Worm (Caenorhabditis elegans) whole organism, L4 larva: ENCODE measurements around the gene cpr-1.
A peak's percentile ranks its signal among the peaks of the same experiment; 100 is the strongest.

Source experiments
- F26F4.8 ChIP-seq: fragments of 200-800 bp; sonication (Bioruptor generic); conservative IDR thresholded peaks from 2 replicates; pipeline ENCODE4 v1.3.6; 2022; ENCODE audit warnings: missing genetic modification characterization, missing compliant biosample characterization
- F37D6.2 ChIP-seq: sonication (generic microtip); optimal IDR thresholded peaks from 2 replicates; lab custom pipeline; 2016; ENCODE audit warnings: mild to moderate bottlenecking, missing genetic modification characterization, missing compliant biosample characterization
- R02D3.7 ChIP-seq: fragments of 150-350 bp; sonication (generic microtip); optimal IDR thresholded peaks from 3 replicates; lab custom pipeline; 2014; ENCODE audit warnings: missing biosample characterization, missing genetic modification characterization
- T20F7.1 ChIP-seq: fragments of 200-800 bp; sonication (Bioruptor generic); optimal IDR thresholded peaks from 2 replicates; lab custom pipeline; 2018; ENCODE audit warnings: mild to moderate bottlenecking, missing genetic modification characterization, missing compliant biosample characterization
- T26A8.4 ChIP-seq: fragments of 200-800 bp; sonication (Bioruptor generic); IDR thresholded peaks from 2 replicates; pipeline ENCODE4 v1.3.6; 2022; ENCODE audit warnings: missing genetic modification characterization, missing compliant biosample characterization
- Y105C5A.15 ChIP-seq: fragments of 200-800 bp; sonication (Bioruptor generic); IDR thresholded peaks from 2 replicates; pipeline ENCODE4 v1.3.6; 2022; ENCODE audit warnings: missing genetic modification characterization, missing compliant biosample characterization
- Y75B8A.6 ChIP-seq: fragments of 200-800 bp; sonication (Bioruptor generic); IDR thresholded peaks from 2 replicates; pipeline ENCODE4 v1.3.6; 2022; ENCODE audit warnings: missing genetic modification reagents, missing genetic modification characterization, missing compliant biosample characterization
- aha-1 ChIP-seq: fragments of 150-350 bp; peaks from one replicate; lab custom pipeline; 2014; ENCODE audit warnings: missing biosample characterization, missing genetic modification characterization
- aly-2 ChIP-seq: sonication (generic microtip); optimal IDR thresholded peaks from 2 replicates; lab custom pipeline; 2018; ENCODE audit warnings: missing biosample characterization, missing genetic modification characterization
- arid-1 ChIP-seq: fragments of 200-800 bp; sonication (Bioruptor generic); conservative IDR thresholded peaks from 2 replicates; pipeline ENCODE4 v1.3.6; 2022; ENCODE audit warnings: missing genetic modification reagents, missing genetic modification characterization, missing compliant biosample characterization
- attf-4 ChIP-seq: sonication (generic microtip); optimal IDR thresholded peaks from 3 replicates; lab custom pipeline; 2017; ENCODE audit warnings: missing biosample characterization, missing genetic modification characterization
- ceh-20 ChIP-seq: fragments of 200-800 bp; sonication (Bioruptor generic); IDR thresholded peaks from 2 replicates; pipeline ENCODE4 v1.3.6; 2022; ENCODE audit warnings: missing genetic modification reagents, missing genetic modification characterization, missing compliant biosample characterization
- ceh-44 ChIP-seq: fragments of 200-800 bp; sonication (Bioruptor generic); IDR thresholded peaks from 2 replicates; pipeline ENCODE4 v1.3.6; 2022; ENCODE audit warnings: missing genetic modification reagents, missing genetic modification characterization, missing compliant biosample characterization
- ceh-62 ChIP-seq: sonication (generic microtip); optimal IDR thresholded peaks from 2 replicates; lab custom pipeline; 2017; ENCODE audit warnings: missing biosample characterization, missing genetic modification characterization
- ceh-82 ChIP-seq: sonication (generic microtip); optimal IDR thresholded peaks from 2 replicates; lab custom pipeline; 2017; ENCODE audit warnings: missing biosample characterization, missing genetic modification characterization
- ces-1 ChIP-seq: fragments of 150-350 bp; sonication (generic microtip); optimal IDR thresholded peaks from 4 replicates; lab custom pipeline; 2014; ENCODE audit warnings: missing biosample characterization, missing genetic modification reagents, missing genetic modification characterization
- ctbp-1 ChIP-seq: fragments of 200-800 bp; sonication (Bioruptor generic); IDR thresholded peaks from 2 replicates; pipeline ENCODE4 v1.3.6; 2022; ENCODE audit warnings: missing genetic modification reagents, missing genetic modification characterization, missing compliant biosample characterization
- daf-19 ChIP-seq: fragments of 200-800 bp; sonication (Bioruptor generic); conservative IDR thresholded peaks from 2 replicates; pipeline ENCODE4 v1.3.6; 2022; ENCODE audit warnings: missing genetic modification characterization, missing compliant biosample characterization
- dmd-9 ChIP-seq: fragments of 200-800 bp; sonication (Bioruptor generic); IDR thresholded peaks from 2 replicates; pipeline ENCODE4 v1.3.6; 2022; ENCODE audit warnings: missing genetic modification reagents, missing genetic modification characterization, missing compliant biosample characterization
- dpl-1 ChIP-seq: fragments of 150-350 bp; optimal IDR thresholded peaks from 2 replicates; lab custom pipeline; 2014; ENCODE audit warnings: missing biosample characterization, missing genetic modification reagents, missing genetic modification characterization
- dve-1 ChIP-seq: sonication (generic microtip); optimal IDR thresholded peaks from 2 replicates; lab custom pipeline; 2017; ENCODE audit warnings: antibody characterized with exemption, mild to moderate bottlenecking, missing genetic modification characterization, missing compliant biosample characterization; ENCODE audit not compliant: insufficient read depth
- egl-27 ChIP-seq: sonication (generic microtip); optimal IDR thresholded peaks from 3 replicates; lab custom pipeline; 2017; ENCODE audit warnings: missing biosample characterization, missing genetic modification reagents, missing genetic modification characterization
- egl-43 ChIP-seq: fragments of 200-800 bp; sonication (Bioruptor generic); IDR thresholded peaks from 2 replicates; pipeline ENCODE4 v1.3.6; 2022; ENCODE audit warnings: missing genetic modification reagents, missing genetic modification characterization, missing compliant biosample characterization
- gei-8 ChIP-seq: fragments of 200-800 bp; sonication (Bioruptor generic); optimal IDR thresholded peaks from 2 replicates; lab custom pipeline; 2018; ENCODE audit warnings: mild to moderate bottlenecking, missing genetic modification characterization, missing compliant biosample characterization
- jun-1 ChIP-seq: fragments of 150-350 bp; optimal IDR thresholded peaks from 2 replicates; lab custom pipeline; 2014; ENCODE audit warnings: missing biosample characterization, missing genetic modification reagents, missing genetic modification characterization
- lin-15B ChIP-seq: fragments of 150-350 bp; sonication (generic microtip); optimal IDR thresholded peaks from 3 replicates; lab custom pipeline; 2014; ENCODE audit warnings: missing biosample characterization, missing genetic modification characterization
- lin-38 ChIP-seq: fragments of 200-800 bp; sonication (Bioruptor generic); IDR thresholded peaks from 2 replicates; pipeline ENCODE4 v1.3.6; 2022; ENCODE audit warnings: missing genetic modification reagents, missing genetic modification characterization, missing compliant biosample characterization
- lir-3 ChIP-seq: sonication (generic microtip); optimal IDR thresholded peaks from 2 replicates; lab custom pipeline; 2016; ENCODE audit warnings: mild to moderate bottlenecking, missing genetic modification characterization, missing compliant biosample characterization
- lsy-2 ChIP-seq, 2 experiments: fragments of 150-350 bp in 1 of 2; sonication (generic microtip) in 1 of 2; optimal IDR thresholded peaks; 2 replicates each; lab custom pipeline; 2014 to 2017; ENCODE audit warnings: missing biosample characterization in 2 of 2, missing genetic modification characterization in 2 of 2
- madf-9 ChIP-seq: fragments of 200-800 bp; sonication (Bioruptor generic); conservative IDR thresholded peaks from 2 replicates; pipeline ENCODE4 v1.3.6; 2022; ENCODE audit warnings: missing genetic modification reagents, missing genetic modification characterization, missing compliant biosample characterization
- mdl-1 ChIP-seq, 2 experiments: fragments of 150-350 bp in 1 of 2; sonication (generic microtip) in 1 of 2; optimal IDR thresholded peaks; 2 replicates each; lab custom pipeline; 2014 to 2017; ENCODE audit warnings: missing biosample characterization in 2 of 2, missing genetic modification characterization in 2 of 2
- mdt-29 ChIP-seq: fragments of 200-800 bp; sonication (Bioruptor generic); IDR thresholded peaks from 2 replicates; pipeline ENCODE4 v1.3.6; 2022; ENCODE audit warnings: missing genetic modification reagents, missing genetic modification characterization, missing compliant biosample characterization
- mep-1 ChIP-seq: fragments of 150-350 bp; sonication (generic microtip); optimal IDR thresholded peaks from 3 replicates; lab custom pipeline; 2014; ENCODE audit warnings: missing biosample characterization, missing genetic modification characterization
- nhr-102 ChIP-seq: sonication (generic microtip); optimal IDR thresholded peaks from 2 replicates; lab custom pipeline; 2016; ENCODE audit warnings: mild to moderate bottlenecking, missing genetic modification characterization, moderate library complexity, missing compliant biosample characterization
- nhr-11 ChIP-seq: fragments of 150-350 bp; optimal IDR thresholded peaks from 2 replicates; lab custom pipeline; 2014; ENCODE audit warnings: missing biosample characterization, missing genetic modification characterization
- nhr-25 ChIP-seq: sonication (generic microtip); optimal IDR thresholded peaks from 2 replicates; lab custom pipeline; 2017; ENCODE audit warnings: missing genetic modification characterization, mild to moderate bottlenecking, missing compliant biosample characterization, antibody characterized with exemption, moderate library complexity, borderline replicate concordance; ENCODE audit not compliant: insufficient read depth
- nhr-28 ChIP-seq: fragments of 150-350 bp; optimal IDR thresholded peaks from 2 replicates; lab custom pipeline; 2014; ENCODE audit warnings: missing biosample characterization, missing genetic modification characterization
- nhr-6 ChIP-seq: fragments of 150-350 bp; optimal IDR thresholded peaks from 2 replicates; lab custom pipeline; 2014; ENCODE audit warnings: missing biosample characterization, missing genetic modification characterization
- php-3 ChIP-seq: fragments of 200-800 bp; sonication (Bioruptor generic); IDR thresholded peaks from 2 replicates; pipeline ENCODE4 v1.3.6; 2022; ENCODE audit warnings: missing genetic modification reagents, missing genetic modification characterization, missing compliant biosample characterization
- rbr-2 ChIP-seq: sonication (generic microtip); optimal IDR thresholded peaks from 2 replicates; lab custom pipeline; 2016; ENCODE audit warnings: missing genotype, missing genetic modification characterization, missing compliant biosample characterization
- sdz-12 ChIP-seq: fragments of 200-800 bp; sonication (Bioruptor generic); optimal IDR thresholded peaks from 2 replicates; lab custom pipeline; 2018; ENCODE audit warnings: mild to moderate bottlenecking, missing genetic modification characterization, missing compliant biosample characterization
- set-16 ChIP-seq: fragments of 200-800 bp; sonication (Bioruptor generic); IDR thresholded peaks from 2 replicates; pipeline ENCODE4 v1.3.6; 2022; ENCODE audit warnings: missing genetic modification reagents, missing genetic modification characterization, missing compliant biosample characterization
- snpc-4 ChIP-seq: fragments of 150-350 bp; optimal IDR thresholded peaks from 2 replicates; lab custom pipeline; 2014; ENCODE audit warnings: missing biosample characterization, missing genetic modification characterization
- spr-1 ChIP-seq: sonication (generic microtip); optimal IDR thresholded peaks from 2 replicates; lab custom pipeline; 2016; ENCODE audit warnings: mild to moderate bottlenecking, missing genetic modification characterization, missing compliant biosample characterization
- tag-97 ChIP-seq: fragments of 200-800 bp; sonication (Bioruptor generic); IDR thresholded peaks from 2 replicates; pipeline ENCODE4 v1.3.6; 2022; ENCODE audit warnings: missing genetic modification characterization, missing compliant biosample characterization
- unc-130 ChIP-seq: sonication (generic microtip); optimal IDR thresholded peaks from 2 replicates; lab custom pipeline; 2016; ENCODE audit warnings: missing genetic modification reagents, missing genetic modification characterization, missing compliant biosample characterization
- unc-62 ChIP-seq, 3 experiments: fragments of 150-350 bp in 1 of 3; sonication (generic microtip); optimal IDR thresholded peaks in 2 of 3; peaks in 1 of 3; 1 replicate in 1 of 3; 2 replicates in 2 of 3; lab custom pipeline; 2014 to 2017; ENCODE audit warnings: missing biosample characterization in 3 of 3, missing genetic modification characterization in 3 of 3, missing genetic modification reagents in 3 of 3, missing genotype in 1 of 3
- zfp-2 ChIP-seq: sonication (generic microtip); optimal IDR thresholded peaks from 2 replicates; lab custom pipeline; 2016; ENCODE audit warnings: mild to moderate bottlenecking, missing genetic modification characterization, missing compliant biosample characterization
- zfp-3 ChIP-seq: fragments of 200-800 bp; sonication (Bioruptor generic); conservative IDR thresholded peaks from 2 replicates; pipeline ENCODE4 v1.3.6; 2022; ENCODE audit warnings: missing genetic modification reagents, missing genetic modification characterization, missing compliant biosample characterization

cpr-1 gene

ce11 chrV:12020940-12021339 is 45.6 kb downstream of the cpr-1 start (continued):
- TF ChIP-seq nhr-28 (tag; lab: Kevin White, UChicago), result peak; percentile 67
- no peak for TF ChIP-seq mdt-29 (GFP tag; lab: Robert Waterston, UW)
- TF ChIP-seq tag-97, result no peak
- TF ChIP-seq lin-38, result no peak
- no peak for TF ChIP-seq T20F7.1

DNA sequence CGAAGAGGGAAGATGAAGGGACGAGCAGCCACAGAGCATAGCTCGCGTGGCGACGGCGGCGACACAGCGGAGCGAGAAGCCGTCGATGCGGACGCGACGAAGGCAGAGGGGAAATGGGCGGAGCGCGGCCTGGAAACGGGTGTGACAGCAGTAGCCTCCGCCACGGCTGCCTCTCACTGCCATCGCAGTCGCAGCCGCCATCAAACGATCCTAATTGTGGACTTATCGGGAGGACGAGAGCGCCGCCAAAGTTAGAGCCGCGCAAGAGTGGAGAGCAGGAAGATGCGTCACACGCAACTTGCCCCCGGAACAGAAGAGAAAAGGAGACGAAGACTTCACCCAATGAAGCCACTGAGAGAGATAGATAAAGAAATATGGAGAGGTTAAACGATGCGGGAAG is 48.9 kb downstream of the cpr-1 start:
- peak; percentile 28; the same call in 1 of the 2 replicates for TF ChIP-seq ceh-20 (GFP tag; lab: Robert Waterston, UW)
- no peak for TF ChIP-seq dpl-1 (GFP tag; lab: Kevin White, UChicago)
- no peak for TF ChIP-seq egl-27 (tag; lab: Kevin White, UChicago)
- no peak for TF ChIP-seq ceh-44 (GFP tag; lab: Robert Waterston, UW)
- 0 out of 2 replicates have a peak, but pooled peaks have one; percentile 51 for TF ChIP-seq dmd-9 (GFP tag; lab: Robert Waterston, UW)
- TF ChIP-seq mdl-1 (tag; optimal IDR thresholded peaks at IDR 0.05; lab: Kevin White, UChicago), result no peak
- TF ChIP-seq ces-1 (GFP tag; lab: Kevin White, UChicago), result no peak
- no peak for TF ChIP-seq ceh-82 (tag; lab: Kevin White, UChicago)
- TF ChIP-seq lir-3, result peak; percentile 18
- no peak for TF ChIP-seq snpc-4
- TF ChIP-seq madf-9 (GFP tag; lab: Robert Waterston, UW), result no peak
- TF ChIP-seq lin-38, result no peak
- TF ChIP-seq jun-1, result no peak
- TF ChIP-seq T26A8.4 (GFP tag; lab: Robert Waterston, UW), result peak; percentile 29; the same call in 1 of the 2 replicates
- TF ChIP-seq tag-97, result no peak
- no peak for TF ChIP-seq sdz-12
- no peak for TF ChIP-seq spr-1 (tag; lab: Kevin White, UChicago)
- TF ChIP-seq unc-130 (GFP tag; lab: Kevin White, UChicago), result no peak
- TF ChIP-seq gei-8 (GFP tag; lab: Kevin White, UChicago), result no peak
- TF ChIP-seq set-16, result peak; percentile 98
- TF ChIP-seq Y75B8A.6 (GFP tag; lab: Robert Waterston, UW), result no peak
- TF ChIP-seq zfp-2 (tag; lab: Kevin White, UChicago), result no peak
- TF ChIP-seq rbr-2 (tag; lab: Kevin White, UChicago), result peak; percentile 47
- TF ChIP-seq mep-1 (tag; lab: Kevin White, UChicago), result peak; percentile 5
- no peak; the same call in 1 of the 2 replicates for TF ChIP-seq egl-43 (GFP tag; lab: Robert Waterston, UW)
- no peak for TF ChIP-seq attf-4 (tag; lab: Kevin White, UChicago)
- no peak for TF ChIP-seq unc-62 (GFP tag; optimal IDR thresholded peaks at IDR 0.05 in 1 of 2; lab: Kevin White, UChicago)
- no peak for TF ChIP-seq unc-62 (tag; optimal IDR thresholded peaks at IDR 0.05; lab: Kevin White, UChicago)
- TF ChIP-seq F37D6.2, result peak; percentile 72
- TF ChIP-seq aly-2 (tag; lab: Kevin White, UChicago), result no peak
- TF ChIP-seq T20F7.1, result no peak
- TF ChIP-seq lsy-2 (tag; optimal IDR thresholded peaks at IDR 0.05; lab: Kevin White, UChicago), result peak in 1 of 2 experiments; percentile 9
- TF ChIP-seq Y105C5A.15 (GFP tag; lab: Robert Waterston, UW), result no peak
- no peak for TF ChIP-seq nhr-6 (tag; lab: Kevin White, UChicago)
- TF ChIP-seq daf-19 (GFP tag; lab: Robert Waterston, UW), result no peak
- no peak; the same call in 1 of the 2 replicates for TF ChIP-seq arid-1
- no peak for TF ChIP-seq php-3 (GFP tag; lab: Robert Waterston, UW)
- TF ChIP-seq ceh-62 (tag; lab: Kevin White, UChicago), result no peak
- no peak for TF ChIP-seq zfp-3
- 0 out of 2 replicates have a peak, but pooled peaks have one; percentile 36 for TF ChIP-seq F26F4.8 (GFP tag; lab: Robert Waterston, UW)
- TF ChIP-seq nhr-102 (tag; lab: Kevin White, UChicago), result no peak
- TF ChIP-seq ctbp-1 (GFP tag; lab: Robert Waterston, UW), result peak; percentile 79
- TF ChIP-seq nhr-25 (tag; lab: Kevin White, UChicago), result no peak
- no peak for TF ChIP-seq lin-15B (tag; lab: Kevin White, UChicago)
- TF ChIP-seq dve-1, result no peak
- peak; percentile 98 for TF ChIP-seq aha-1 (tag; lab: Kevin White, UChicago)
- no peak for TF ChIP-seq R02D3.7
- peak; percentile 2 for TF ChIP-seq nhr-11 (tag; lab: Kevin White, UChicago)
